Fruit fly (Drosophila melanogaster): ENCODE measurements around the gene CG13893.

dm6 chr3L:550082-550827 is 53.6 kb downstream of the CG13893 start:
- TF ChIP-seq Clk (GFP tag; optimal IDR thresholded peaks at IDR 0.05) (no peak), Mnt (GFP tag; optimal IDR thresholded peaks at IDR 0.05) (no peak), tj (GFP tag; optimal IDR thresholded peaks at IDR 0.05) (no peak), kay (GFP tag; ENCODE audit: borderline replicate concordance) (no peak), CG14711 (tag; optimal IDR thresholded peaks at IDR 0.05) (no peak), toe (GFP tag; optimal IDR thresholded peaks at IDR 0.05) (no peak), CG11617 (GFP tag; optimal IDR thresholded peaks at IDR 0.05) (no peak), CG7101 (tag; optimal IDR thresholded peaks at IDR 0.05) (no peak), CG12768 (GFP tag; optimal IDR thresholded peaks at IDR 0.05) (no peak), CG33017 (tag; optimal IDR thresholded peaks at IDR 0.05) (no peak), Crg-1 (GFP tag; optimal IDR thresholded peaks at IDR 0.05) (no peak), cnc (optimal IDR thresholded peaks at IDR 0.05) (no peak), CG7045 (GFP tag; optimal IDR thresholded peaks at IDR 0.05) (no peak)

Data from whole organism, adult.